Worm (Caenorhabditis elegans): ENCODE results near the gene ugt-58.

- TF ChIP-seq ceh-62 (tag; optimal IDR thresholded peaks at IDR 0.05): no peak
- no peak for TF ChIP-seq ztf-7 (tag; optimal IDR thresholded peaks at IDR 0.05)
- no peak for TF ChIP-seq lin-13 (GFP tag; optimal IDR thresholded peaks at IDR 0.05)
- no peak for TF ChIP-seq ceh-28 (tag; optimal IDR thresholded peaks at IDR 0.05)
Measured at ce11 chrII:9625930-9626329, 39.3 kb upstream of the ugt-58 start.

Measured in whole organism, L4 larva.